Worm (Caenorhabditis elegans) whole organism, L4 larva: ENCODE data around the gene fil-2.

ENCODE experiments used
- F26F4.8 ChIP-seq: fragments of 200-800 bp; sonication (Bioruptor generic); conservative IDR thresholded peaks from 2 replicates; pipeline ENCODE4 v1.3.6; 2022; ENCODE audit warnings: missing genetic modification characterization, missing compliant biosample characterization
- F37D6.2 ChIP-seq: sonication (generic microtip); optimal IDR thresholded peaks from 2 replicates; lab custom pipeline; 2016; ENCODE audit warnings: mild to moderate bottlenecking, missing genetic modification characterization, missing compliant biosample characterization
- T26A8.4 ChIP-seq: fragments of 200-800 bp; sonication (Bioruptor generic); IDR thresholded peaks from 2 replicates; pipeline ENCODE4 v1.3.6; 2022; ENCODE audit warnings: missing genetic modification characterization, missing compliant biosample characterization
- Y48G9A.11 ChIP-seq: fragments of 200-800 bp; sonication (Bioruptor generic); IDR thresholded peaks from 2 replicates; pipeline ENCODE4 v1.3.6; 2022; ENCODE audit warnings: missing genetic modification reagents, missing genetic modification characterization, missing compliant biosample characterization
- arid-1 ChIP-seq: fragments of 200-800 bp; sonication (Bioruptor generic); conservative IDR thresholded peaks from 2 replicates; pipeline ENCODE4 v1.3.6; 2022; ENCODE audit warnings: missing genetic modification reagents, missing genetic modification characterization, missing compliant biosample characterization
- ceh-82 ChIP-seq: sonication (generic microtip); optimal IDR thresholded peaks from 2 replicates; lab custom pipeline; 2017; ENCODE audit warnings: missing biosample characterization, missing genetic modification characterization
- ces-1 ChIP-seq: fragments of 150-350 bp; sonication (generic microtip); optimal IDR thresholded peaks from 4 replicates; lab custom pipeline; 2014; ENCODE audit warnings: missing biosample characterization, missing genetic modification reagents, missing genetic modification characterization
- ctbp-1 ChIP-seq: fragments of 200-800 bp; sonication (Bioruptor generic); IDR thresholded peaks from 2 replicates; pipeline ENCODE4 v1.3.6; 2022; ENCODE audit warnings: missing genetic modification reagents, missing genetic modification characterization, missing compliant biosample characterization
- dmd-6 ChIP-seq: fragments of 200-800 bp; sonication (Bioruptor generic); IDR thresholded peaks from 2 replicates; pipeline ENCODE4 v1.3.6; 2022; ENCODE audit warnings: missing genetic modification reagents, missing genetic modification characterization, missing compliant biosample characterization
- dmd-8 ChIP-seq: fragments of 200-800 bp; sonication (Bioruptor generic); IDR thresholded peaks from 2 replicates; pipeline ENCODE4 v1.3.6; 2022; ENCODE audit warnings: missing genetic modification characterization, missing compliant biosample characterization
- duxl-1 ChIP-seq: sonication (generic microtip); optimal IDR thresholded peaks from 2 replicates; lab custom pipeline; 2016; ENCODE audit warnings: mild to moderate bottlenecking, missing genetic modification characterization, moderate library complexity, missing compliant biosample characterization; ENCODE audit not compliant: poor library complexity
- dve-1 ChIP-seq: sonication (generic microtip); optimal IDR thresholded peaks from 2 replicates; lab custom pipeline; 2017; ENCODE audit warnings: antibody characterized with exemption, mild to moderate bottlenecking, missing genetic modification characterization, missing compliant biosample characterization; ENCODE audit not compliant: insufficient read depth
- hlh-11 ChIP-seq: fragments of 200-800 bp; sonication (Bioruptor generic); optimal IDR thresholded peaks from 2 replicates; lab custom pipeline; 2018; ENCODE audit warnings: mild to moderate bottlenecking, missing genetic modification characterization, missing compliant biosample characterization
- hmg-1.1 ChIP-seq: fragments of 200-800 bp; sonication (Bioruptor generic); IDR thresholded peaks from 2 replicates; pipeline ENCODE4 v1.3.6; 2022; ENCODE audit warnings: missing genetic modification reagents, missing genetic modification characterization, missing compliant biosample characterization
- lim-7 ChIP-seq: fragments of 200-800 bp; sonication (Bioruptor generic); IDR thresholded peaks from 2 replicates; pipeline ENCODE4 v1.3.6; 2022; ENCODE audit warnings: missing genetic modification characterization, missing compliant biosample characterization
- lin-15B ChIP-seq: fragments of 150-350 bp; sonication (generic microtip); optimal IDR thresholded peaks from 3 replicates; lab custom pipeline; 2014; ENCODE audit warnings: missing biosample characterization, missing genetic modification characterization
- lin-29 ChIP-seq: fragments of 200-800 bp; sonication (Bioruptor generic); IDR thresholded peaks from 2 replicates; pipeline ENCODE4 v1.3.6; 2022; ENCODE audit warnings: missing genetic modification reagents, missing genetic modification characterization, missing compliant biosample characterization
- lin-38 ChIP-seq: fragments of 200-800 bp; sonication (Bioruptor generic); IDR thresholded peaks from 2 replicates; pipeline ENCODE4 v1.3.6; 2022; ENCODE audit warnings: missing genetic modification reagents, missing genetic modification characterization, missing compliant biosample characterization
- madf-5 ChIP-seq, 2 experiments: fragments of 200-800 bp; sonication (Bioruptor generic); IDR thresholded peaks; 2 replicates each; pipeline ENCODE4 v1.3.6; 2022; ENCODE audit warnings: missing compliant biosample characterization in 2 of 2, missing genetic modification characterization in 2 of 2
- mdl-1 ChIP-seq, 2 experiments: fragments of 150-350 bp in 1 of 2; sonication (generic microtip) in 1 of 2; optimal IDR thresholded peaks; 2 replicates each; lab custom pipeline; 2014 to 2017; ENCODE audit warnings: missing biosample characterization in 2 of 2, missing genetic modification characterization in 2 of 2
- mdt-29 ChIP-seq: fragments of 200-800 bp; sonication (Bioruptor generic); IDR thresholded peaks from 2 replicates; pipeline ENCODE4 v1.3.6; 2022; ENCODE audit warnings: missing genetic modification reagents, missing genetic modification characterization, missing compliant biosample characterization
- nhr-102 ChIP-seq: sonication (generic microtip); optimal IDR thresholded peaks from 2 replicates; lab custom pipeline; 2016; ENCODE audit warnings: mild to moderate bottlenecking, missing genetic modification characterization, moderate library complexity, missing compliant biosample characterization
- nhr-11 ChIP-seq: fragments of 150-350 bp; optimal IDR thresholded peaks from 2 replicates; lab custom pipeline; 2014; ENCODE audit warnings: missing biosample characterization, missing genetic modification characterization
- nhr-25 ChIP-seq: sonication (generic microtip); optimal IDR thresholded peaks from 2 replicates; lab custom pipeline; 2017; ENCODE audit warnings: missing genetic modification characterization, mild to moderate bottlenecking, missing compliant biosample characterization, antibody characterized with exemption, moderate library complexity, borderline replicate concordance; ENCODE audit not compliant: insufficient read depth
- nhr-28 ChIP-seq: fragments of 150-350 bp; optimal IDR thresholded peaks from 2 replicates; lab custom pipeline; 2014; ENCODE audit warnings: missing biosample characterization, missing genetic modification characterization
- pha-4 ChIP-seq, 2 experiments: fragments of 150-350 bp in 1 of 2; fragments of 200-800 bp in 1 of 2; sonication (Bioruptor generic) in 1 of 2; IDR thresholded peaks in 1 of 2; optimal IDR thresholded peaks in 1 of 2; 2 replicates each; pipeline versions ENCODE4 v1.3.6 to Lab custom; 2014 to 2022; ENCODE audit warnings: missing genetic modification characterization in 2 of 2, missing genetic modification reagents in 2 of 2, missing biosample characterization in 1 of 2, missing compliant biosample characterization in 1 of 2
- snpc-1.2 ChIP-seq: fragments of 200-800 bp; sonication (Bioruptor generic); IDR thresholded peaks from 2 replicates; pipeline ENCODE4 v1.3.6; 2022; ENCODE audit warnings: missing genetic modification reagents, missing genetic modification characterization, missing compliant biosample characterization
- snpc-4 ChIP-seq: fragments of 150-350 bp; optimal IDR thresholded peaks from 2 replicates; lab custom pipeline; 2014; ENCODE audit warnings: missing biosample characterization, missing genetic modification characterization
- spr-1 ChIP-seq: sonication (generic microtip); optimal IDR thresholded peaks from 2 replicates; lab custom pipeline; 2016; ENCODE audit warnings: mild to moderate bottlenecking, missing genetic modification characterization, missing compliant biosample characterization
- tra-1 ChIP-seq: fragments of 200-800 bp; sonication (Bioruptor generic); IDR thresholded peaks from 2 replicates; pipeline ENCODE4 v1.3.6; 2022; ENCODE audit warnings: missing genetic modification reagents, missing genetic modification characterization, missing compliant biosample characterization
- unc-39 ChIP-seq: sonication (generic microtip); optimal IDR thresholded peaks from 2 replicates; lab custom pipeline; 2017; ENCODE audit warnings: missing biosample characterization, missing genetic modification characterization
- unc-62 ChIP-seq, 3 experiments: fragments of 150-350 bp in 1 of 3; sonication (generic microtip); optimal IDR thresholded peaks in 2 of 3; peaks in 1 of 3; 1 replicate in 1 of 3; 2 replicates in 2 of 3; lab custom pipeline; 2014 to 2017; ENCODE audit warnings: missing biosample characterization in 3 of 3, missing genetic modification characterization in 3 of 3, missing genetic modification reagents in 3 of 3, missing genotype in 1 of 3
- zfp-2 ChIP-seq: sonication (generic microtip); optimal IDR thresholded peaks from 2 replicates; lab custom pipeline; 2016; ENCODE audit warnings: mild to moderate bottlenecking, missing genetic modification characterization, missing compliant biosample characterization
- zfp-3 ChIP-seq: fragments of 200-800 bp; sonication (Bioruptor generic); conservative IDR thresholded peaks from 2 replicates; pipeline ENCODE4 v1.3.6; 2022; ENCODE audit warnings: missing genetic modification reagents, missing genetic modification characterization, missing compliant biosample characterization
- ztf-7 ChIP-seq: fragments of 150-350 bp; optimal IDR thresholded peaks from 2 replicates; lab custom pipeline; 2014; ENCODE audit warnings: missing biosample characterization, missing genetic modification characterization

Gene fil-2

DNA sequence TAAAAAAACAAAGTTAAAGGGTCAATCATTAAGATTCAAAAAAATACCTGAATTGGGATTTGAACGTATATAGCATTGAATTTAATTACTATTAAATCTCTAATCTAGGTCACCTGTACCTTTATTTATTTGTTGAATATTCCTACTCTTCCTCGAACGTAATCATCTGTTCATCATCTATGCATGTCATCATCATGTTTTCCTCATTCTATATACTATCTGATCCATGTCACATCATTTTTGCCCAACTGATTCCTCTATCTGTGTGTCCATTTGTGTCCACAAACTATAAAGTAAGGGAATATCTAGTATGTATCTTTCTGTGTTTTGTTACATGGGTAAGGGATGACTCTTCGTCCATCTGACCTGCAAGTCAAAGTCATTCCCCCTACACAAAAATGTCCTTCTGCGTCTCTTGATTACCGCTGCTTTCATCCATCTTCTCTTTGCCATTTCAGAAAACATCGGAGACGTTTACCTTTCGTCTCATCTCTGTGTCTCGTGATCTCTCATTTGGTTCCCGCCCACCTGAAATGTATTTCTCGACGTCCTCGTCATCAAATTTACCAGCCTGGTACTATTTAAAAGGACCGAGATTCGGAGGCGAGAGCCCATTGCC is 44.0 kb downstream of the fil-2 start (continued):
- no peak for TF ChIP-seq lim-7
- no peak for TF ChIP-seq F37D6.2
- TF ChIP-seq unc-62 (GFP tag; optimal IDR thresholded peaks at IDR 0.05 in 1 of 2; lab: Kevin White, UChicago): peak in 1 of 2 experiments; percentile 99
- TF ChIP-seq unc-62 (tag; optimal IDR thresholded peaks at IDR 0.05; lab: Kevin White, UChicago): no peak
- TF ChIP-seq hlh-11 (tag; lab: Kevin White, UChicago): peak; percentile 48
- no peak for TF ChIP-seq lin-29 (GFP tag; lab: Robert Waterston, UW)
- no peak for TF ChIP-seq madf-5 (GFP tag; IDR thresholded peaks at IDR 0.05; lab: Robert Waterston, UW)
- no peak for TF ChIP-seq F26F4.8 (GFP tag; lab: Robert Waterston, UW)
- no peak for TF ChIP-seq ces-1 (GFP tag; lab: Kevin White, UChicago)
- no peak for TF ChIP-seq unc-39
- TF ChIP-seq spr-1 (tag; lab: Kevin White, UChicago): no peak
- no peak for TF ChIP-seq T26A8.4 (GFP tag; lab: Robert Waterston, UW)
- TF ChIP-seq snpc-4: no peak
- no peak for TF ChIP-seq nhr-11 (tag; lab: Kevin White, UChicago)
- no peak for TF ChIP-seq snpc-1.2
- no peak for TF ChIP-seq ztf-7 (tag; lab: Kevin White, UChicago)
- peak; percentile 18; the same call in 1 of the 2 replicates for TF ChIP-seq dmd-6 (GFP tag; lab: Robert Waterston, UW)
- peak; percentile 91 for TF ChIP-seq nhr-28
- TF ChIP-seq mdl-1 (tag; optimal IDR thresholded peaks at IDR 0.05; lab: Kevin White, UChicago): no peak
- no peak for TF ChIP-seq pha-4 (GFP tag; IDR thresholded peaks at IDR 0.05; lab: Robert Waterston, UW)
- TF ChIP-seq pha-4 (tag; optimal IDR thresholded peaks at IDR 0.05; lab: Kevin White, UChicago): no peak
- no peak for TF ChIP-seq dve-1 (tag; lab: Kevin White, UChicago)
- 0 out of 2 replicates have a peak, but pooled peaks have one; percentile 11 for TF ChIP-seq hmg-1.1 (GFP tag; lab: Robert Waterston, UW)
- TF ChIP-seq mdt-29 (GFP tag; lab: Robert Waterston, UW): no peak
- no peak for TF ChIP-seq lin-38
- no peak for TF ChIP-seq ceh-82
- no peak for TF ChIP-seq duxl-1 (tag; lab: Kevin White, UChicago)

DNA sequence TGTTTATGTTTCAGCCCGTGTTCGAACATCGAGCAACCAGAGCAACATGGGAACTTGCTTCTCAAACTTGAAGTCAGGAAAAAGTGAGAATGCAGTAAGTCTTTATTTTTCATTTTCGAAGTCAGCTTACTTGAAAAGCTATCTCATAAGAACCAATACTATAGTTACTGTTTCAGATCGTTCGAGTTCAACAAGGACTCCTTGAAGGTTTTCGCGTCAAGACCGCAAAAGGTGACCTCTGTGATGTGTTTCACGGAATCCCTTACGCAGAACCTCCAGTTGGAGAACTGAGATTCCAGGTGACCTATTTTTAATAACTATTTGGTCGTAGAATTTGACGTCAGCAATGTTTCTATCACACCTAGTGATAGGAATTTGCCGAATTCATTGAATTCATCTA is 44.8 kb downstream of the fil-2 start:
- TF ChIP-seq Y48G9A.11 (GFP tag; lab: Robert Waterston, UW) (no peak), zfp-3 (GFP tag; lab: Robert Waterston, UW) (0 out of 2 replicates have a peak, but pooled peaks have one; percentile 55), nhr-102 (tag; lab: Kevin White, UChicago) (no peak), ctbp-1 (GFP tag; lab: Robert Waterston, UW) (no peak), ces-1 (GFP tag; lab: Kevin White, UChicago) (no peak)

ce11 chrV:6326394-6326793 is 47.6 kb downstream of the fil-2 start:
- no peak for TF ChIP-seq zfp-2
- peak; percentile 23 for TF ChIP-seq nhr-28
- no peak for TF ChIP-seq arid-1
- TF ChIP-seq nhr-25 (tag; lab: Kevin White, UChicago): peak; percentile 77
- no peak for TF ChIP-seq dmd-8 (GFP tag; lab: Robert Waterston, UW)
- TF ChIP-seq lin-15B: no peak
- peak; percentile 88 for TF ChIP-seq zfp-3 (GFP tag; lab: Robert Waterston, UW)
- TF ChIP-seq tra-1 (GFP tag; lab: Robert Waterston, UW): 0 out of 2 replicates have a peak, but pooled peaks have one; percentile 57
- TF ChIP-seq unc-39: no peak
- no peak for TF ChIP-seq ztf-7 (tag; lab: Kevin White, UChicago)
